Worm (Caenorhabditis elegans) whole organism, late embryonic: ENCODE measurements around the gene srt-56.

Source experiments
- ceh-22 ChIP-seq: sonication (generic microtip); optimal IDR thresholded peaks from 2 replicates; lab custom pipeline; 2017; ENCODE audit warnings: missing biosample characterization, missing genetic modification characterization
- fkh-6 ChIP-seq: sonication (generic microtip); optimal IDR thresholded peaks from 2 replicates; lab custom pipeline; 2016; ENCODE audit warnings: missing genetic modification characterization, missing compliant biosample characterization
- lin-11 ChIP-seq: fragments of 200-800 bp; sonication (Bioruptor generic); optimal IDR thresholded peaks from 2 replicates; lab custom pipeline; 2018; ENCODE audit warnings: mild to moderate bottlenecking, missing genetic modification characterization, missing compliant biosample characterization
- nhr-11 ChIP-seq: fragments of 150-350 bp; optimal IDR thresholded peaks from 2 replicates; lab custom pipeline; 2014; ENCODE audit warnings: missing biosample characterization, missing genetic modification characterization

- no peak for TF ChIP-seq fkh-6
- no peak for TF ChIP-seq lin-11 (tag; lab: Kevin White, UChicago)
- TF ChIP-seq ceh-22 (tag; lab: Kevin White, UChicago), result no peak
- TF ChIP-seq nhr-11 (tag; lab: Kevin White, UChicago), result no peak
Measured at ce11 chrV:3151862-3152261, 30.2 kb upstream of the srt-56 start, which contains the start of gene srab-6.
